Fruit fly (Drosophila melanogaster) whole organism, pupa: ENCODE measurements around the gene pad.

ENCODE experiments used
- CG15710 ChIP-seq: fragments of 200-800 bp; sonication (Bioruptor generic); optimal IDR thresholded peaks from 2 replicates; lab custom pipeline; 2018; ENCODE audit warnings: missing biosample characterization, mild to moderate bottlenecking, missing genetic modification characterization, moderate library complexity
- CG4496 ChIP-seq: fragments of 200-800 bp; sonication (Bioruptor generic); IDR thresholded peaks from 3 replicates; pipeline ENCODE4 v1.3.6; 2022; ENCODE audit warnings: missing biosample characterization, missing genetic modification characterization
- Ets98B ChIP-seq: fragments of 200-800 bp; sonication (Bioruptor generic); IDR thresholded peaks from 2 replicates; pipeline ENCODE4 v1.3.6; 2022; ENCODE audit warnings: missing biosample characterization, missing genetic modification characterization
- Pif1B ChIP-seq: fragments of 200-800 bp; sonication (Bioruptor generic); optimal IDR thresholded peaks from 3 replicates; lab custom pipeline; 2016; ENCODE audit warnings: missing biosample characterization, missing genetic modification characterization
- gl ChIP-seq: fragments of 200-800 bp; sonication (Bioruptor generic); optimal IDR thresholded peaks from 2 replicates; lab custom pipeline; 2018; ENCODE audit warnings: missing biosample characterization, mild to moderate bottlenecking, missing genetic modification characterization

dm6 chr3R:16323093-16323492, 19.0 kb upstream of the pad start, which contains the start of gene CG6901:
- TF ChIP-seq gl (tag; lab: Kevin White, UChicago): no peak
- TF ChIP-seq CG4496 (GFP tag; lab: Robert Waterston, UW): no peak
- no peak for TF ChIP-seq Ets98B (GFP tag; lab: Robert Waterston, UW)
- TF ChIP-seq CG15710 (tag; lab: Kevin White, UChicago): no peak
- TF ChIP-seq Pif1B (GFP tag; lab: Kevin White, UChicago): no peak
